Fruit fly (Drosophila melanogaster) whole organism, embryonic: ENCODE data around the gene CG32267.

ENCODE experiments used
- Abd-B ChIP-seq: fragments of 200-800 bp; sonication (Bioruptor generic); optimal IDR thresholded peaks from 2 replicates; lab custom pipeline; 2018; ENCODE audit warnings: missing biosample characterization, mild to moderate bottlenecking, missing genetic modification characterization, moderate library complexity
- Asciz ChIP-seq: fragments of 200-800 bp; sonication (Bioruptor generic); optimal IDR thresholded peaks from 2 replicates; lab custom pipeline; 2017; ENCODE audit warnings: missing biosample characterization, mild to moderate bottlenecking, missing genetic modification characterization, missing genetic modification reagents
- Atf3 ChIP-seq: fragments of 200-800 bp; sonication (Bioruptor generic); optimal IDR thresholded peaks from 3 replicates; lab custom pipeline; 2016; ENCODE audit warnings: missing biosample characterization, missing genetic modification characterization
- Atf6 ChIP-seq: fragments of 200-800 bp; sonication (Bioruptor generic); IDR thresholded peaks from 2 replicates; pipeline ENCODE4 v1.3.6; 2022; ENCODE audit warnings: missing biosample characterization, missing genetic modification characterization
- CG10366 ChIP-seq: fragments of 200-800 bp; sonication (Bioruptor generic); IDR thresholded peaks from 2 replicates; pipeline ENCODE4 v1.3.6; 2022; ENCODE audit warnings: missing biosample characterization, missing genetic modification characterization
- CG13287 ChIP-seq: fragments of 200-800 bp; sonication (Bioruptor generic); IDR thresholded peaks from 2 replicates; pipeline ENCODE4 v1.3.6; 2022; ENCODE audit warnings: missing biosample characterization, missing genetic modification characterization; ENCODE audit not compliant: partially characterized antibody
- CG13894 ChIP-seq: fragments of 200-800 bp; sonication (Bioruptor generic); optimal IDR thresholded peaks from 3 replicates; lab custom pipeline; 2018; ENCODE audit warnings: missing biosample characterization, mild to moderate bottlenecking, missing genetic modification characterization, moderate library complexity
- CG14050 ChIP-seq: fragments of 200-800 bp; sonication (Bioruptor generic); IDR thresholded peaks from 3 replicates; pipeline ENCODE4 v1.3.6; 2022; ENCODE audit warnings: missing biosample characterization, missing genetic modification characterization
- CG15601 ChIP-seq: fragments of 200-800 bp; sonication (Bioruptor generic); optimal IDR thresholded peaks from 3 replicates; lab custom pipeline; 2019; ENCODE audit warnings: missing biosample characterization, mild to moderate bottlenecking, missing genetic modification characterization, moderate library complexity
- CG15696 ChIP-seq: fragments of 200-800 bp; sonication (Bioruptor generic); optimal IDR thresholded peaks from 2 replicates; lab custom pipeline; 2019; ENCODE audit warnings: missing biosample characterization, mild to moderate bottlenecking, missing genetic modification characterization, moderate library complexity
- CG16779 ChIP-seq: fragments of 200-800 bp; sonication (Bioruptor generic); IDR thresholded peaks from 2 replicates; pipeline ENCODE4 v1.3.6; 2022; ENCODE audit warnings: missing biosample characterization, missing genetic modification characterization
- CG17328 ChIP-seq: fragments of 200-800 bp; sonication (Bioruptor generic); IDR thresholded peaks from 2 replicates; pipeline ENCODE4 v1.3.6; 2022; ENCODE audit warnings: missing biosample characterization, missing genetic modification characterization
- CG17361 ChIP-seq: fragments of 200-800 bp; sonication (Bioruptor generic); IDR thresholded peaks from 3 replicates; pipeline ENCODE4 v1.3.6; 2022; ENCODE audit warnings: missing biosample characterization, missing genetic modification characterization
- CG18476 ChIP-seq: fragments of 200-800 bp; sonication (Bioruptor generic); optimal IDR thresholded peaks from 2 replicates; lab custom pipeline; 2016; ENCODE audit warnings: missing biosample characterization, mild to moderate bottlenecking, missing genetic modification characterization
- CG18619 ChIP-seq: fragments of 200-800 bp; sonication (Bioruptor generic); optimal IDR thresholded peaks from 3 replicates; lab custom pipeline; 2017; ENCODE audit warnings: missing biosample characterization, mild to moderate bottlenecking, missing genetic modification characterization
- CG3726 ChIP-seq: fragments of 200-800 bp; sonication (Bioruptor generic); IDR thresholded peaks from 3 replicates; pipeline ENCODE4, ENCODE4 v1.3.6; 2022; ENCODE audit warnings: missing biosample characterization, missing genetic modification characterization
- CG43689 ChIP-seq: fragments of 200-800 bp; sonication (Bioruptor generic); IDR thresholded peaks from 2 replicates; pipeline ENCODE4 v1.3.6; 2022; ENCODE audit warnings: missing biosample characterization, missing genetic modification characterization
- CG4707 ChIP-seq: fragments of 200-800 bp; sonication (Bioruptor generic); optimal IDR thresholded peaks from 2 replicates; lab custom pipeline; 2018; ENCODE audit warnings: missing biosample characterization, mild to moderate bottlenecking, missing genetic modification characterization, moderate library complexity
- CG4730 ChIP-seq: fragments of 200-800 bp; sonication (Bioruptor generic); IDR thresholded peaks from 2 replicates; pipeline ENCODE4 v1.3.6; 2022; ENCODE audit warnings: missing biosample characterization, missing genetic modification characterization
- CG5953 ChIP-seq: fragments of 200-800 bp; sonication (Bioruptor generic); IDR thresholded peaks from 2 replicates; pipeline ENCODE4 v1.3.6; 2022; ENCODE audit warnings: missing biosample characterization, missing genetic modification characterization
- CG7987 ChIP-seq: fragments of 200-800 bp; sonication (Bioruptor generic); optimal IDR thresholded peaks from 2 replicates; lab custom pipeline; 2018; ENCODE audit warnings: missing biosample characterization, mild to moderate bottlenecking, missing genetic modification characterization, moderate library complexity
- CG8089 ChIP-seq: fragments of 200-800 bp; sonication (Bioruptor generic); optimal IDR thresholded peaks from 3 replicates; lab custom pipeline; 2016; ENCODE audit warnings: missing biosample characterization, missing genetic modification characterization
- CG9215 ChIP-seq: fragments of 200-800 bp; sonication (Bioruptor generic); IDR thresholded peaks from 2 replicates; pipeline ENCODE4 v1.3.6; 2022; ENCODE audit warnings: missing biosample characterization, missing genetic modification characterization
- CkIIα-i1 ChIP-seq: fragments of 200-800 bp; sonication (Bioruptor generic); IDR thresholded peaks from 2 replicates; pipeline ENCODE4 v1.3.6; 2022; ENCODE audit warnings: missing biosample characterization, missing genetic modification characterization
- Elba2 ChIP-seq: fragments of 200-800 bp; sonication (Bioruptor generic); optimal IDR thresholded peaks from 3 replicates; lab custom pipeline; 2016; ENCODE audit warnings: missing biosample characterization, missing genetic modification characterization
- Jarid2 ChIP-seq: fragments of 200-800 bp; sonication (Bioruptor generic); optimal IDR thresholded peaks from 3 replicates; lab custom pipeline; 2017; ENCODE audit warnings: mild to moderate bottlenecking, missing biosample characterization, missing genetic modification reagents, missing genetic modification characterization
- Kr ChIP-seq: fragments of 200-800 bp; sonication (Bioruptor generic); optimal IDR thresholded peaks from 2 replicates; lab custom pipeline; 2017; ENCODE audit warnings: missing biosample characterization, mild to moderate bottlenecking, missing genetic modification characterization
- Mad ChIP-seq: fragments of 200-800 bp; sonication (Bioruptor generic); optimal IDR thresholded peaks from 2 replicates; lab custom pipeline; 2016; ENCODE audit warnings: missing biosample characterization, missing genetic modification characterization
- Mes4 ChIP-seq: fragments of 200-800 bp; sonication (Bioruptor generic); optimal IDR thresholded peaks from 2 replicates; lab custom pipeline; 2016; ENCODE audit warnings: missing biosample characterization, missing genetic modification characterization
- NC2α ChIP-seq: fragments of 200-800 bp; sonication (Bioruptor generic); optimal IDR thresholded peaks from 2 replicates; lab custom pipeline; 2016; ENCODE audit warnings: missing biosample characterization, missing genetic modification characterization
- Oaz ChIP-seq: fragments of 200-800 bp; sonication (Bioruptor generic); IDR thresholded peaks from 2 replicates; pipeline ENCODE4 v1.3.6; 2022; ENCODE audit warnings: missing biosample characterization, missing genetic modification characterization
- Spps ChIP-seq: fragments of 200-800 bp; sonication (Bioruptor generic); optimal IDR thresholded peaks from 2 replicates; lab custom pipeline; 2018; ENCODE audit warnings: missing biosample characterization, mild to moderate bottlenecking, missing genetic modification characterization
- Ssrp ChIP-seq: fragments of 200-800 bp; sonication (Bioruptor generic); optimal IDR thresholded peaks from 2 replicates; lab custom pipeline; 2018; ENCODE audit warnings: missing biosample characterization, mild to moderate bottlenecking, missing genetic modification characterization, moderate library complexity
- bbx ChIP-seq: fragments of 200-800 bp; sonication (Bioruptor generic); IDR thresholded peaks from 2 replicates; pipeline ENCODE4 v1.3.6; 2022; ENCODE audit warnings: missing biosample characterization, missing genetic modification characterization; ENCODE audit not compliant: partially characterized antibody
- chn ChIP-seq: fragments of 200-800 bp; sonication (Bioruptor generic); optimal IDR thresholded peaks from 2 replicates; lab custom pipeline; 2016; ENCODE audit warnings: missing biosample characterization, missing genetic modification characterization
- dati ChIP-seq: fragments of 200-800 bp; sonication (Bioruptor generic); IDR thresholded peaks from 2 replicates; pipeline ENCODE4 v1.3.6; 2022; ENCODE audit warnings: missing biosample characterization, missing genetic modification characterization
- disco-r ChIP-seq: fragments of 200-800 bp; sonication (Bioruptor generic); optimal IDR thresholded peaks from 2 replicates; lab custom pipeline; 2016; ENCODE audit warnings: missing biosample characterization, missing genetic modification characterization
- fd64A ChIP-seq: fragments of 200-800 bp; sonication (Bioruptor generic); optimal IDR thresholded peaks from 3 replicates; lab custom pipeline; 2018; ENCODE audit warnings: missing biosample characterization, mild to moderate bottlenecking, missing genetic modification characterization
- gfzf ChIP-seq: fragments of 200-800 bp; sonication (Bioruptor generic); optimal IDR thresholded peaks from 2 replicates; lab custom pipeline; 2016; ENCODE audit warnings: missing biosample characterization, mild to moderate bottlenecking, missing genetic modification characterization, moderate library complexity
- grau ChIP-seq: fragments of 200-800 bp; optimal IDR thresholded peaks from 3 replicates; lab custom pipeline; 2019; ENCODE audit warnings: missing biosample characterization, mild to moderate bottlenecking, missing genetic modification characterization, moderate library complexity
- jigr1 ChIP-seq: fragments of 200-800 bp; sonication (Bioruptor generic); IDR thresholded peaks from 3 replicates; pipeline ENCODE4 v1.3.6; 2022; ENCODE audit warnings: missing biosample characterization, missing genetic modification characterization
- klu ChIP-seq: fragments of 200-800 bp; sonication (Bioruptor generic); IDR thresholded peaks from 2 replicates; pipeline ENCODE4 v1.3.6; 2022; ENCODE audit warnings: missing biosample characterization, missing genetic modification characterization
- lilli ChIP-seq: fragments of 200-800 bp; sonication (Bioruptor generic); optimal IDR thresholded peaks from 3 replicates; lab custom pipeline; 2016; ENCODE audit warnings: missing biosample characterization, missing genetic modification characterization
- lmd ChIP-seq: fragments of 200-800 bp; sonication (Bioruptor generic); IDR thresholded peaks from 2 replicates; pipeline ENCODE4 v1.3.6; 2022; ENCODE audit warnings: missing biosample characterization, missing genetic modification characterization
- luna ChIP-seq: fragments of 200-800 bp; sonication (Bioruptor generic); optimal IDR thresholded peaks from 2 replicates; lab custom pipeline; 2016; ENCODE audit warnings: missing biosample characterization, missing genetic modification characterization
- nerfin-1 ChIP-seq: fragments of 200-800 bp; sonication (Bioruptor generic); optimal IDR thresholded peaks from 3 replicates; lab custom pipeline; 2019; ENCODE audit warnings: missing biosample characterization, mild to moderate bottlenecking, missing genetic modification characterization, moderate library complexity
- nmo ChIP-seq: fragments of 200-800 bp; sonication (Bioruptor generic); optimal IDR thresholded peaks from 2 replicates; lab custom pipeline; 2018; ENCODE audit warnings: missing biosample characterization, mild to moderate bottlenecking, missing genetic modification characterization, moderate library complexity
- onecut ChIP-seq: fragments of 200-800 bp; sonication (Bioruptor generic); IDR thresholded peaks from 2 replicates; pipeline ENCODE4 v1.3.6; 2022; ENCODE audit warnings: missing biosample characterization, missing genetic modification characterization
- phol ChIP-seq: fragments of 200-800 bp; sonication (Bioruptor generic); optimal IDR thresholded peaks from 3 replicates; lab custom pipeline; 2018; ENCODE audit warnings: missing biosample characterization, mild to moderate bottlenecking, missing genetic modification characterization, moderate library complexity
- row ChIP-seq: fragments of 200-800 bp; sonication (Bioruptor generic); IDR thresholded peaks from 3 replicates; pipeline ENCODE4 v1.3.6; 2022; ENCODE audit warnings: missing biosample characterization, missing genetic modification characterization
- stwl ChIP-seq: fragments of 200-800 bp; sonication (Bioruptor generic); optimal IDR thresholded peaks from 3 replicates; lab custom pipeline; 2018; ENCODE audit warnings: missing biosample characterization, mild to moderate bottlenecking, missing genetic modification characterization, moderate library complexity
- tin ChIP-seq: fragments of 200-800 bp; sonication (Bioruptor generic); optimal IDR thresholded peaks from 3 replicates; lab custom pipeline; 2016; ENCODE audit warnings: missing biosample characterization, missing genetic modification characterization

CG32267 gene

dm6 chr3L:3434882-3435281, 37.0 kb downstream of the CG32267 start (continued):
- no peak for TF ChIP-seq Mes4 (GFP tag; lab: Kevin White, UChicago)
- TF ChIP-seq CG5953 (GFP tag; lab: Robert Waterston, UW), result peak; percentile 61; the same call in 1 of the 2 replicates
- no peak for TF ChIP-seq CkIIα-i1 (GFP tag; lab: Robert Waterston, UW)
- TF ChIP-seq tin, result no peak
- TF ChIP-seq lilli, result no peak
- peak; percentile 14; the same call in 1 of the 2 replicates for TF ChIP-seq lmd
- TF ChIP-seq CG15601 (tag; lab: Kevin White, UChicago), result peak; percentile 63
- peak; percentile 47 for TF ChIP-seq CG10366 (GFP tag; lab: Robert Waterston, UW)
- TF ChIP-seq jigr1 (GFP tag; lab: Robert Waterston, UW), result no peak
- no peak for TF ChIP-seq klu (GFP tag; lab: Robert Waterston, UW)
- TF ChIP-seq CG9215 (GFP tag; lab: Robert Waterston, UW), result peak; percentile 13; the same call in 1 of the 2 replicates
- TF ChIP-seq CG7987, result no peak
- TF ChIP-seq Abd-B (GFP tag; lab: Kevin White, UChicago), result no peak
- TF ChIP-seq disco-r (GFP tag; lab: Kevin White, UChicago), result no peak
- TF ChIP-seq Oaz, result no peak
- no peak for TF ChIP-seq CG13287 (GFP tag; lab: Robert Waterston, UW)
- no peak for TF ChIP-seq Atf3 (GFP tag; lab: Kevin White, UChicago)
- TF ChIP-seq Kr (GFP tag; lab: Kevin White, UChicago), result no peak
- no peak for TF ChIP-seq CG4707 (GFP tag; lab: Kevin White, UChicago)
- TF ChIP-seq fd64A (GFP tag; lab: Kevin White, UChicago), result no peak
- TF ChIP-seq CG15696, result no peak
- TF ChIP-seq NC2α (GFP tag; lab: Kevin White, UChicago), result no peak
- TF ChIP-seq CG13894 (tag; lab: Kevin White, UChicago), result no peak
- peak; percentile 18 for TF ChIP-seq Ssrp
- peak; percentile 68 for TF ChIP-seq CG17328 (GFP tag; lab: Robert Waterston, UW)
- peak; percentile 27 for TF ChIP-seq CG18619
- peak; percentile 28 for TF ChIP-seq grau
- TF ChIP-seq Asciz, result peak; percentile 18
- TF ChIP-seq luna (GFP tag; lab: Kevin White, UChicago), result no peak
- TF ChIP-seq phol (tag; lab: Kevin White, UChicago), result peak; percentile 40
- no peak for TF ChIP-seq stwl
- TF ChIP-seq Atf6, result no peak
- no peak for TF ChIP-seq CG16779 (GFP tag; lab: Robert Waterston, UW)
- no peak for TF ChIP-seq CG43689 (GFP tag; lab: Robert Waterston, UW)
- TF ChIP-seq dati (GFP tag; lab: Robert Waterston, UW), result no peak
- no peak for TF ChIP-seq gfzf (GFP tag; lab: Kevin White, UChicago)
- TF ChIP-seq CG14050 (GFP tag; lab: Robert Waterston, UW), result peak; percentile 25; the same call in 1 of the 3 replicates
- no peak for TF ChIP-seq Jarid2 (GFP tag; lab: Kevin White, UChicago)
- TF ChIP-seq Mad (GFP tag; lab: Kevin White, UChicago), result no peak
- no peak for TF ChIP-seq bbx (GFP tag; lab: Robert Waterston, UW)
- TF ChIP-seq CG3726 (GFP tag; lab: Robert Waterston, UW), result 0 out of 3 replicates have a peak, but pooled peaks have one; percentile 8
- 0 out of 2 replicates have a peak, but pooled peaks have one; percentile 8 for TF ChIP-seq onecut
- TF ChIP-seq CG8089 (GFP tag; lab: Kevin White, UChicago), result no peak
- no peak for TF ChIP-seq Spps (tag; lab: Kevin White, UChicago)
- TF ChIP-seq row (GFP tag; lab: Robert Waterston, UW), result peak; percentile 58; the same call in 2 of the 3 replicates
- no peak for TF ChIP-seq chn (GFP tag; lab: Kevin White, UChicago)
- peak; percentile 37 for TF ChIP-seq nmo (GFP tag; lab: Kevin White, UChicago)
- TF ChIP-seq CG18476, result no peak
- no peak for TF ChIP-seq Elba2 (GFP tag; lab: Kevin White, UChicago)
- TF ChIP-seq CG17361 (GFP tag; lab: Robert Waterston, UW), result 0 out of 3 replicates have a peak, but pooled peaks have one; percentile 29
- no peak for TF ChIP-seq nerfin-1 (tag; lab: Kevin White, UChicago)
- TF ChIP-seq CG4730 (GFP tag; lab: Robert Waterston, UW), result no peak
